Fruit fly (Drosophila melanogaster): Measurements from ENCODE around the gene CG32241.

The CG32241 gene

dm6 chr3L:4494603-4495002, 28.2 kb upstream of the CG32241 start:
- peak; percentile 88 for TF ChIP-seq CG8159 (tag; optimal IDR thresholded peaks at IDR 0.05)
- TF ChIP-seq CG32121 (GFP tag; IDR thresholded peaks at IDR 0.05), result no peak
- TF ChIP-seq CG12605 (GFP tag; IDR thresholded peaks at IDR 0.05), result peak; percentile 31; the same call in 1 of the 2 replicates
- peak; percentile 87 for TF ChIP-seq CG17806 (tag; optimal IDR thresholded peaks at IDR 0.05)
- TF ChIP-seq Pif1A (GFP tag; optimal IDR thresholded peaks at IDR 0.05), result peak; percentile 82
- peak; percentile 0 for TF ChIP-seq CG8301 (tag; optimal IDR thresholded peaks at IDR 0.05)
- TF ChIP-seq rn (GFP tag; IDR thresholded peaks at IDR 0.05), result no peak
- TF ChIP-seq CG15710 (tag; optimal IDR thresholded peaks at IDR 0.05), result peak; percentile 93
- peak; percentile 45 for TF ChIP-seq CG14655 (GFP tag; optimal IDR thresholded peaks at IDR 0.05)
- peak; percentile 45 for TF ChIP-seq gl (tag; optimal IDR thresholded peaks at IDR 0.05)
- no peak for TF ChIP-seq Ets98B (GFP tag; IDR thresholded peaks at IDR 0.05)
- TF ChIP-seq CG13204 (GFP tag; optimal IDR thresholded peaks at IDR 0.05), result peak; percentile 72
- peak; percentile 51; the same call in 1 of the 3 replicates for TF ChIP-seq CG4496 (GFP tag; IDR thresholded peaks at IDR 0.05)
- TF ChIP-seq EcR (GFP tag; optimal IDR thresholded peaks at IDR 0.05), result peak; percentile 100
- TF ChIP-seq Snoo (tag; optimal IDR thresholded peaks at IDR 0.05), result peak; percentile 73
- TF ChIP-seq Pif1B (GFP tag; optimal IDR thresholded peaks at IDR 0.05), result peak; percentile 88
- no peak for TF ChIP-seq fd96Ca (GFP tag; IDR thresholded peaks at IDR 0.05)
- peak; percentile 86 for TF ChIP-seq CG34367 (tag; optimal IDR thresholded peaks at IDR 0.05)
- peak; percentile 86 for TF ChIP-seq D1 (tag; optimal IDR thresholded peaks at IDR 0.05)
- TF ChIP-seq CG9948 (tag; optimal IDR thresholded peaks at IDR 0.05), result peak; percentile 87
- TF ChIP-seq CG10348 (GFP tag; IDR thresholded peaks at IDR 0.05), result no peak

dm6 chr3L:4493609-4494008, 27.2 kb upstream of the CG32241 start:
- TF ChIP-seq CG14655 (GFP tag; optimal IDR thresholded peaks at IDR 0.05), result no peak
- TF ChIP-seq CG32121 (GFP tag; IDR thresholded peaks at IDR 0.05), result no peak
- TF ChIP-seq EcR (GFP tag; optimal IDR thresholded peaks at IDR 0.05), result peak; percentile 88
- peak; percentile 44 for TF ChIP-seq CG13204 (GFP tag; optimal IDR thresholded peaks at IDR 0.05)
- no peak for TF ChIP-seq fd96Ca (GFP tag; IDR thresholded peaks at IDR 0.05)
- TF ChIP-seq Snoo (tag; optimal IDR thresholded peaks at IDR 0.05), result no peak
- TF ChIP-seq CG17806 (tag; optimal IDR thresholded peaks at IDR 0.05), result no peak
- TF ChIP-seq gl (tag; optimal IDR thresholded peaks at IDR 0.05), result no peak

- TF ChIP-seq CG4496 (GFP tag; IDR thresholded peaks at IDR 0.05) (peak; percentile 20; the same call in 1 of the 3 replicates), EcR (GFP tag; optimal IDR thresholded peaks at IDR 0.05) (peak; percentile 51), Snoo (tag; optimal IDR thresholded peaks at IDR 0.05) (no peak), CG32121 (GFP tag; IDR thresholded peaks at IDR 0.05) (no peak), rn (GFP tag; IDR thresholded peaks at IDR 0.05) (no peak), CG9948 (tag; optimal IDR thresholded peaks at IDR 0.05) (no peak), CG13204 (GFP tag; optimal IDR thresholded peaks at IDR 0.05) (peak; percentile 90), gl (tag; optimal IDR thresholded peaks at IDR 0.05) (no peak), CG12605 (GFP tag; IDR thresholded peaks at IDR 0.05) (no peak), CG10348 (GFP tag; IDR thresholded peaks at IDR 0.05) (no peak), Pif1B (GFP tag; optimal IDR thresholded peaks at IDR 0.05) (no peak), Ets98B (GFP tag; IDR thresholded peaks at IDR 0.05) (no peak), Pif1A (GFP tag; optimal IDR thresholded peaks at IDR 0.05) (no peak), CG34367 (tag; optimal IDR thresholded peaks at IDR 0.05) (no peak), fd96Ca (GFP tag; IDR thresholded peaks at IDR 0.05) (no peak), CG8301 (tag; optimal IDR thresholded peaks at IDR 0.05) (no peak), CG17806 (tag; optimal IDR thresholded peaks at IDR 0.05) (no peak), D1 (tag; optimal IDR thresholded peaks at IDR 0.05) (no peak), CG15710 (tag; optimal IDR thresholded peaks at IDR 0.05) (no peak), CG14655 (GFP tag; optimal IDR thresholded peaks at IDR 0.05) (no peak), CG8159 (tag; optimal IDR thresholded peaks at IDR 0.05) (no peak)
Observed at dm6 chr3L:4490702-4491243, 24.3 kb upstream of the CG32241 start, which contains the start of gene CG13722. Gene CG13722, minus strand, starts transcription at chr3L:4490963.

DNA sequence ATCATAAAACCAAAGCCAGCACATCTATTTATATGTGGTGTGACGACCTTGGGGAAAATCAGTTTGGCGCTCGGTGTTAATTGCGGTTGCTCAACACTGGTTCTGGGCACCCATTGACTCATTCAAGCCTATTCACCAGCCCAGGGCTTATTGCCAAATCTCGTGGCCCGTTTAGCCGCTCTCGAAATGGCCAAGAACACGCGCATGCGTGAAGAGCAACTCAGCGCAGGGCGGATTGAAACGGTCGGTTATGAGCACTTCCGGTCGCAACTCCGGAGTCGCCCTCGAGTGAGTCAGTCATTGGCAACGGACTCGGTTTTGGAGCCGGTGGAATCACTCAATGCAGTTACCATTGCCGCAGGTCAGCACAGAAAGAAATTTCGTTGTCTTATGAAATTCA, 23.1 kb upstream of the CG32241 start:
- TF ChIP-seq CG12605 (GFP tag; IDR thresholded peaks at IDR 0.05), result no peak
- no peak for TF ChIP-seq rn (GFP tag; IDR thresholded peaks at IDR 0.05)
- TF ChIP-seq gl (tag; optimal IDR thresholded peaks at IDR 0.05), result no peak
- TF ChIP-seq CG4496 (GFP tag; IDR thresholded peaks at IDR 0.05), result no peak
- TF ChIP-seq CG9948 (tag; optimal IDR thresholded peaks at IDR 0.05), result no peak
- no peak for TF ChIP-seq CG32121 (GFP tag; IDR thresholded peaks at IDR 0.05)
- TF ChIP-seq Ets98B (GFP tag; IDR thresholded peaks at IDR 0.05), result no peak
- TF ChIP-seq EcR (GFP tag; optimal IDR thresholded peaks at IDR 0.05), result no peak
- no peak for TF ChIP-seq CG14655 (GFP tag; optimal IDR thresholded peaks at IDR 0.05)
- TF ChIP-seq CG34367 (tag; optimal IDR thresholded peaks at IDR 0.05), result no peak
- TF ChIP-seq CG8301 (tag; optimal IDR thresholded peaks at IDR 0.05), result no peak
- no peak for TF ChIP-seq fd96Ca (GFP tag; IDR thresholded peaks at IDR 0.05)
- no peak for TF ChIP-seq CG13204 (GFP tag; optimal IDR thresholded peaks at IDR 0.05)
- no peak for TF ChIP-seq Pif1A (GFP tag; optimal IDR thresholded peaks at IDR 0.05)

- TF ChIP-seq EcR (GFP tag; optimal IDR thresholded peaks at IDR 0.05) (peak; percentile 63), Pif1A (GFP tag; optimal IDR thresholded peaks at IDR 0.05) (no peak)
Observed at dm6 chr3L:4484623-4485022, 18.2 kb upstream of the CG32241 start.

DNA sequence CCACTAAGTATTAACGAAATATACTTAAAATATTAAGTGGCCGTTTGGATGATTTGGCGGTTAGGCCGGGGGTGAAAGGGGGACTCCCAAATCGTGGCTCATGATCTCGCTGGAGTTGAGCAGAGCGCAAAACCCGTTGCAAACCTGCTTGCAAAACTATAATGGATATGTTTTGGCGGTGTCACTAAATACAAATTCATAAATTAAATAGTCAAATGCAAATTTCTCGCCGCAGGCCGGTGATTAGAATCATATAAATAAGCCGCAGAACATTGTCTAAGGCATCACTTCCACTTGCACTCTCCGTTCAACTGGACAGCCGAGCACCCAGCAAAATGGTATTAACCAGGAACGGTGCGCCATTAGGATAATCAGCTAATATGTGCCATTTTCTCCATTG, 16.1 kb upstream of the CG32241 start, which contains the start of gene CG11350:
Gene CG11350, plus strand, starts transcription at position 301 of the 400 bp plus-strand sequence.
- no peak for TF ChIP-seq CG9948 (tag; optimal IDR thresholded peaks at IDR 0.05)
- TF ChIP-seq CG8301 (tag; optimal IDR thresholded peaks at IDR 0.05), result no peak
- TF ChIP-seq EcR (GFP tag; optimal IDR thresholded peaks at IDR 0.05), result no peak
- no peak for TF ChIP-seq rn (GFP tag; IDR thresholded peaks at IDR 0.05)
- no peak for TF ChIP-seq CG32121 (GFP tag; IDR thresholded peaks at IDR 0.05)
- no peak for TF ChIP-seq D1 (tag; optimal IDR thresholded peaks at IDR 0.05)
- no peak for TF ChIP-seq CG4496 (GFP tag; IDR thresholded peaks at IDR 0.05)
- no peak for TF ChIP-seq CG17806 (tag; optimal IDR thresholded peaks at IDR 0.05)
- TF ChIP-seq CG13204 (GFP tag; optimal IDR thresholded peaks at IDR 0.05), result no peak
- no peak for TF ChIP-seq gl (tag; optimal IDR thresholded peaks at IDR 0.05)
- no peak for TF ChIP-seq Snoo (tag; optimal IDR thresholded peaks at IDR 0.05)
- no peak for TF ChIP-seq CG34367 (tag; optimal IDR thresholded peaks at IDR 0.05)
- no peak for TF ChIP-seq CG10348 (GFP tag; IDR thresholded peaks at IDR 0.05)
- TF ChIP-seq fd96Ca (GFP tag; IDR thresholded peaks at IDR 0.05), result no peak
- TF ChIP-seq CG15710 (tag; optimal IDR thresholded peaks at IDR 0.05), result no peak
- no peak for TF ChIP-seq Ets98B (GFP tag; IDR thresholded peaks at IDR 0.05)
- no peak for TF ChIP-seq CG14655 (GFP tag; optimal IDR thresholded peaks at IDR 0.05)

All from whole organism, pupa.